Fruit fly (Drosophila melanogaster): Measurements from ENCODE around the gene CG17104.

The CG17104 gene

dm6 chr2L:10701499-10702062 lies 24.6 kb downstream of the CG17104 start, which contains the start of gene Lip1:
Lip1 (minus strand) TSS chr2L:10701544.
- no peak for TF ChIP-seq CG17801 (GFP tag; optimal IDR thresholded peaks at IDR 0.05; ENCODE audit: partially characterized antibody)

- TF ChIP-seq CG17801 (GFP tag; optimal IDR thresholded peaks at IDR 0.05; ENCODE audit: partially characterized antibody): no peak
Observed at dm6 chr2L:10703281-10703680, 26.3 kb downstream of the CG17104 start, which contains the start of gene CG6415. CG6415 (plus strand) TSS chr2L:10703621.

DNA sequence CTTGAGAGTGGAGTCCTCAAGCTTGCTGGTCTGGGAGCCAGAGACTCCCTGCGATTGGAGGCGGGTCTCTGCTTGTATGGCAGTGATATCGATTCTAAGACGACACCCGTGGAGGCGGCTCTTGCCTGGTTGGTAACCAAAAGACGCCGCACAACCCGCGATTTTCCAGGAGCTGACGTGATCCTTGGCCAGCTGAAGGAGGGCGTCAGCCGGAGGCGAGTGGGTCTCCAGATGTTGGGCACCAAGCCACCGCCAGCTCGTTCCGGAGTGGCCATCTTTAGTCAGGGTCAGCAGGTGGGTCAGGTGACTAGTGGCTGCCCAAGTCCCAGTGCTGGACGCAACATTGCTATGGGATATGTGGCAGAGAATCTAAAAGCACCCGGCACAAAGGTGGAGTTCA lies 27.4 kb downstream of the CG17104 start:
- TF ChIP-seq CG17801 (GFP tag; optimal IDR thresholded peaks at IDR 0.05; ENCODE audit: partially characterized antibody): no peak

DNA sequence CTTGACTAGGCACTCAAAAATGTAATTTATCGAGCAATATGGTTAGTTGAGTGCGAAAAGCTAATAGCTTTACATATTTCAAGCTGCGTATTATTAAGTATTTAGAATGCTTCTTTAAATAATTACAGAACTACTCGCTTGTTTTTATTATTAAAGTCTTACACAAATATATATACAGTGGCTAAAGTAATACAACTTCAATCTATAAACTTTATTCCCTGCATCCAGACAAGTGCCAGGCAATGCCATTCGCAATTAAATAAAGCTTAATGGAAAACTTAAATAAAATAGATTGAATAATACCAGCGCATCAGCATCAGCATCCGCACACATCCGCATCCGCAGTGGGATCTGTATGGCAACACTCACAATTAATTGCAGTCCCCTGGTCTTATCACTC lies 29.3 kb downstream of the CG17104 start:
- no peak for TF ChIP-seq CG17801 (GFP tag; optimal IDR thresholded peaks at IDR 0.05; ENCODE audit: partially characterized antibody)

DNA sequence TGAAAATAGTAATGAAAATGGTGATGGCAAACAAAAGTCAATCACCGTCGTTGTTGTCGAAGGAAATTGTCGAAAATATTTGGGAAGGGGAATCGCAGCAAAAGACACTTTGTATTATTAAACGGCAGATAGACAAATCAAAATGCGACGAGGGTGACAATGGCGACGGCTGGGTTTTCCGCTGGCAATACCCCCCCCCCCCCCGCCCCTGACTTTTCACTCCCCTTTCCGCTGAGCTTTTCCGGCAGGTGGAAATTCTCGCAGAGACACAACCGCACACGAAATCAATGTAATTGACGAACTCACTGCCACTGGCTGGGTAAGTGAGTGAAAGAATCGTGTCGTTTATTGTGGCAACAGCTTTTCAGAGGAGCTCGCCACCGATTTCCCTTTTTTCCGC lies 31.1 kb downstream of the CG17104 start:
- no peak for TF ChIP-seq CG17801 (GFP tag; optimal IDR thresholded peaks at IDR 0.05; ENCODE audit: partially characterized antibody)

dm6 chr2L:10709353-10709752 lies 32.4 kb downstream of the CG17104 start, which contains the start of gene Lip2:
Lip2 (minus strand) TSS chr2L:10709453.
- TF ChIP-seq CG17801 (GFP tag; optimal IDR thresholded peaks at IDR 0.05; ENCODE audit: partially characterized antibody): no peak

DNA sequence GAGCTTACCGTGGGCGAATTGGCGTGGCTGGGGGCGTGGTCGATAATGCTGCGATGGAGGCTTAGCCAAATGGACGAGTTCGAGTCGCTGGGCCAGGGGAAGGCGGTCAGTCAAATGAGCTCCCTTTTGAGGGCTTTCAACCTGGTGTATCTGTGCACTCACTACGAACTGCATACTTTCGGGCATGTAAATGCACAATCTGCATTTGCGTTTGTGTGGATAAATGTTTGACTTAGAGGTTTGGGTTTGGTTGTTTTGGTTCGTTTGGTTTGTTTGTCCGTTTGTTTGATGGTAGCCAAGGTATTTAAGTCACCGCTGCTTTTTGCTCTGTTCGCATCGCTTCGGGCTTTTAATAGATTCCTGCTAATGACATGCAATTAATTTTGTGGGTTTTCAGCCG lies 34.2 kb downstream of the CG17104 start:
- no peak for TF ChIP-seq CG17801 (GFP tag; optimal IDR thresholded peaks at IDR 0.05; ENCODE audit: partially characterized antibody)

- TF ChIP-seq CG17801 (GFP tag; optimal IDR thresholded peaks at IDR 0.05; ENCODE audit: partially characterized antibody): no peak
Observed at dm6 chr2L:10721535-10721934, 44.5 kb downstream of the CG17104 start.

- no peak for TF ChIP-seq CG17801 (GFP tag; optimal IDR thresholded peaks at IDR 0.05; ENCODE audit: partially characterized antibody)
Observed at dm6 chr2L:10723903-10724302, 46.9 kb downstream of the CG17104 start, which contains the start of gene CG6431. CG6431 (plus strand) TSS chr2L:10724203.

DNA sequence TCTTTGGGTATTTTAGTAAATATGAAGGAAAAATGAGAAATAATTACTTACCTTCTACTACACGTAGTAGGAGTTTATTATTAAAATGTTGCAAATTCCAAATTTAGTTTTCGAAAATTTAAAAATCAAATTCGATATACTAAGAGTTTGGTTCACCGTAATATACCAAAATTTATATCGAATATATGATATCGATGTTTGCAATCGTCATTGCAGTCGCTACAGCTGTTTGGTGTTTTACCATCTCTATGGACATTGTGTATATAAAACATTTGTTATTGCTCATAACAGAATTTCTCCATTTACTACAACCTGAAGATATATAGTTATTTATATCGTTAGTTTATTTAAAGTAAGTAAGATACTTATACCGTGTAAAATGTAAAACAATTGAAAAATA lies 51.8 kb downstream of the CG17104 start, which contains the start of gene CG6443:
TSS of gene CG6443 (plus strand) at position 228 of the 400 bp plus-strand sequence.
- no peak for TF ChIP-seq CG17801 (GFP tag; optimal IDR thresholded peaks at IDR 0.05; ENCODE audit: partially characterized antibody)

Measured in ovary, adult (tissue).